Fruit fly (Drosophila melanogaster): ENCODE data around the gene Rad9.

dm6 chr3L:18852223-18852622 lies 20.1 kb downstream of the Rad9 start:
- TF ChIP-seq Hr83 (GFP tag; optimal IDR thresholded peaks at IDR 0.05; ENCODE audit: poor library complexity, severe bottlenecking) (no peak), N (GFP tag; optimal IDR thresholded peaks at IDR 0.05) (no peak), usp (GFP tag; optimal IDR thresholded peaks at IDR 0.05) (no peak), Mio (GFP tag; optimal IDR thresholded peaks at IDR 0.05) (no peak), OdsH (GFP tag; optimal IDR thresholded peaks at IDR 0.05) (no peak), Sp1 (GFP tag; optimal IDR thresholded peaks at IDR 0.05) (no peak)
